Worm (Caenorhabditis elegans) whole organism, late embryonic: ENCODE measurements around the gene C14A6.7.
"Not testable (repeated sequence)": the region's sequence is repeated elsewhere in the genome, so short reads cannot be mapped to it uniquely, and the experiment has no call there.

Experiments
- C08G9.2 ChIP-seq: sonication (generic microtip); optimal IDR thresholded peaks from 2 replicates; lab custom pipeline; 2016; ENCODE audit warnings: mild to moderate bottlenecking, missing genetic modification characterization, moderate library complexity, missing compliant biosample characterization
- C38D4.7 ChIP-seq: fragments of 200-800 bp; sonication (Bioruptor generic); optimal IDR thresholded peaks from 2 replicates; lab custom pipeline; 2018; ENCODE audit warnings: mild to moderate bottlenecking, missing genetic modification characterization, moderate library complexity, missing compliant biosample characterization
- Y22D7AL.16 ChIP-seq: sonication (generic microtip); optimal IDR thresholded peaks from 2 replicates; lab custom pipeline; 2016; ENCODE audit warnings: missing genetic modification characterization, missing compliant biosample characterization
- ahr-1 ChIP-seq: sonication (generic microtip); optimal IDR thresholded peaks from 2 replicates; lab custom pipeline; 2016; ENCODE audit warnings: missing genetic modification characterization, missing compliant biosample characterization
- ama-1 ChIP-seq: fragments of 150-350 bp; optimal IDR thresholded peaks from 2 replicates; lab custom pipeline; 2014
- ceh-14 ChIP-seq: sonication (generic microtip); optimal IDR thresholded peaks from 2 replicates; lab custom pipeline; 2016; ENCODE audit warnings: missing genotype, missing genetic modification characterization, missing compliant biosample characterization
- ceh-2 ChIP-seq: sonication (generic microtip); optimal IDR thresholded peaks from 2 replicates; lab custom pipeline; 2016; ENCODE audit warnings: missing genotype, missing genetic modification characterization, missing compliant biosample characterization
- ceh-24 ChIP-seq: sonication (generic microtip); optimal IDR thresholded peaks from 2 replicates; lab custom pipeline; 2016; ENCODE audit warnings: mild to moderate bottlenecking, missing genetic modification characterization, missing compliant biosample characterization
- ceh-30 ChIP-seq: fragments of 150-350 bp; optimal IDR thresholded peaks from 2 replicates; lab custom pipeline; 2014; ENCODE audit warnings: missing biosample characterization, missing genetic modification characterization
- ceh-34 ChIP-seq: sonication (generic microtip); optimal IDR thresholded peaks from 2 replicates; lab custom pipeline; 2016; ENCODE audit warnings: mild to moderate bottlenecking, missing genetic modification characterization, missing compliant biosample characterization
- ceh-48 ChIP-seq: sonication (generic microtip); optimal IDR thresholded peaks from 2 replicates; lab custom pipeline; 2016; ENCODE audit warnings: missing genetic modification characterization, inconsistent platforms, missing compliant biosample characterization
- ceh-9 ChIP-seq: sonication (generic microtip); optimal IDR thresholded peaks from 2 replicates; lab custom pipeline; 2016; ENCODE audit warnings: mild to moderate bottlenecking, missing genetic modification characterization, inconsistent platforms, missing compliant biosample characterization
- che-1 ChIP-seq: sonication (generic microtip); optimal IDR thresholded peaks from 2 replicates; lab custom pipeline; 2016; ENCODE audit warnings: mild to moderate bottlenecking, missing genetic modification characterization, missing compliant biosample characterization
- dmd-4 ChIP-seq: sonication (generic microtip); optimal IDR thresholded peaks from 2 replicates; lab custom pipeline; 2016; ENCODE audit warnings: borderline replicate concordance, missing genetic modification characterization, missing compliant biosample characterization
- elt-4 ChIP-seq: sonication (generic microtip); optimal IDR thresholded peaks from 2 replicates; lab custom pipeline; 2016; ENCODE audit warnings: missing genetic modification characterization, missing compliant biosample characterization
- fkh-6 ChIP-seq: sonication (generic microtip); optimal IDR thresholded peaks from 2 replicates; lab custom pipeline; 2016; ENCODE audit warnings: missing genetic modification characterization, missing compliant biosample characterization
- gmeb-2 ChIP-seq: sonication (generic microtip); optimal IDR thresholded peaks from 2 replicates; lab custom pipeline; 2016; ENCODE audit warnings: missing genetic modification characterization, inconsistent platforms, missing compliant biosample characterization
- hlh-6 ChIP-seq: sonication (generic microtip); optimal IDR thresholded peaks from 2 replicates; lab custom pipeline; 2016; ENCODE audit warnings: missing genotype, missing genetic modification characterization, missing compliant biosample characterization
- lim-6 ChIP-seq: sonication (generic microtip); optimal IDR thresholded peaks from 2 replicates; lab custom pipeline; 2016; ENCODE audit warnings: missing genetic modification characterization, missing compliant biosample characterization
- lin-11 ChIP-seq: fragments of 200-800 bp; sonication (Bioruptor generic); optimal IDR thresholded peaks from 2 replicates; lab custom pipeline; 2018; ENCODE audit warnings: mild to moderate bottlenecking, missing genetic modification characterization, missing compliant biosample characterization
- mec-3 ChIP-seq: sonication (generic microtip); optimal IDR thresholded peaks from 2 replicates; lab custom pipeline; 2016; ENCODE audit warnings: borderline replicate concordance, missing genetic modification characterization, missing compliant biosample characterization
- nhr-232 ChIP-seq: sonication (generic microtip); optimal IDR thresholded peaks from 2 replicates; lab custom pipeline; 2016; ENCODE audit warnings: missing genetic modification characterization, missing compliant biosample characterization
- npax-4 ChIP-seq: sonication (generic microtip); optimal IDR thresholded peaks from 2 replicates; lab custom pipeline; 2016; ENCODE audit warnings: missing genetic modification characterization, missing compliant biosample characterization
- pat-9 ChIP-seq: fragments of 200-800 bp; sonication (Bioruptor generic); optimal IDR thresholded peaks from 2 replicates; lab custom pipeline; 2018; ENCODE audit warnings: mild to moderate bottlenecking, missing genetic modification characterization, moderate library complexity, missing compliant biosample characterization
- pha-2 ChIP-seq: sonication (generic microtip); optimal IDR thresholded peaks from 2 replicates; lab custom pipeline; 2017; ENCODE audit warnings: mild to moderate bottlenecking, missing genetic modification characterization, missing compliant biosample characterization
- pha-4 ChIP-seq: fragments of 150-350 bp; optimal IDR thresholded peaks from 2 replicates; lab custom pipeline; 2018; ENCODE audit warnings: missing biosample characterization, missing genetic modification reagents, missing genetic modification characterization
- ref-2 ChIP-seq: sonication (generic microtip); optimal IDR thresholded peaks from 2 replicates; lab custom pipeline; 2016; ENCODE audit warnings: missing genetic modification characterization, missing compliant biosample characterization
- sdc-2 ChIP-seq: sonication (generic microtip); optimal IDR thresholded peaks from 2 replicates; lab custom pipeline; 2016; ENCODE audit warnings: missing genotype, missing genetic modification characterization, missing compliant biosample characterization
- sox-2 ChIP-seq: fragments of 200-800 bp; sonication (Bioruptor generic); IDR thresholded peaks from 2 replicates; pipeline ENCODE4 v1.3.6; 2022; ENCODE audit warnings: missing genetic modification reagents, missing genetic modification characterization, missing compliant biosample characterization
- sox-4 ChIP-seq: sonication (generic microtip); optimal IDR thresholded peaks from 2 replicates; lab custom pipeline; 2017; ENCODE audit warnings: mild to moderate bottlenecking, missing genetic modification characterization, inconsistent platforms, missing compliant biosample characterization
- tbx-2 ChIP-seq: sonication (generic microtip); optimal IDR thresholded peaks from 2 replicates; lab custom pipeline; 2016; ENCODE audit warnings: missing genetic modification characterization, missing compliant biosample characterization
- tbx-7 ChIP-seq: sonication (generic microtip); optimal IDR thresholded peaks from 2 replicates; lab custom pipeline; 2016; ENCODE audit warnings: missing genotype, missing genetic modification characterization, missing compliant biosample characterization
- ttx-3 ChIP-seq: sonication (generic microtip); optimal IDR thresholded peaks from 2 replicates; lab custom pipeline; 2016; ENCODE audit warnings: missing genetic modification reagents, missing genetic modification characterization, missing compliant biosample characterization
- unc-3 ChIP-seq, 2 experiments: fragments of 200-800 bp in 1 of 2; sonication (Bioruptor generic) in 1 of 2; sonication (generic microtip) in 1 of 2; conservative IDR thresholded peaks in 1 of 2; optimal IDR thresholded peaks in 1 of 2; 2 replicates each; pipeline versions ENCODE4 v1.3.6 to Lab custom; 2016 to 2022; ENCODE audit warnings: missing compliant biosample characterization in 2 of 2, missing genetic modification characterization in 2 of 2, missing genetic modification reagents in 1 of 2
- unc-55 ChIP-seq: sonication (generic microtip); optimal IDR thresholded peaks from 2 replicates; lab custom pipeline; 2017; ENCODE audit warnings: missing biosample characterization, missing genetic modification reagents, missing genetic modification characterization
- zip-5 ChIP-seq: sonication (generic microtip); optimal IDR thresholded peaks from 2 replicates; lab custom pipeline; 2016; ENCODE audit warnings: missing genetic modification characterization, missing compliant biosample characterization
- ztf-16 ChIP-seq: sonication (generic microtip); optimal IDR thresholded peaks from 2 replicates; lab custom pipeline; 2017; ENCODE audit warnings: missing genetic modification characterization, missing compliant biosample characterization

Gene C14A6.7

DNA sequence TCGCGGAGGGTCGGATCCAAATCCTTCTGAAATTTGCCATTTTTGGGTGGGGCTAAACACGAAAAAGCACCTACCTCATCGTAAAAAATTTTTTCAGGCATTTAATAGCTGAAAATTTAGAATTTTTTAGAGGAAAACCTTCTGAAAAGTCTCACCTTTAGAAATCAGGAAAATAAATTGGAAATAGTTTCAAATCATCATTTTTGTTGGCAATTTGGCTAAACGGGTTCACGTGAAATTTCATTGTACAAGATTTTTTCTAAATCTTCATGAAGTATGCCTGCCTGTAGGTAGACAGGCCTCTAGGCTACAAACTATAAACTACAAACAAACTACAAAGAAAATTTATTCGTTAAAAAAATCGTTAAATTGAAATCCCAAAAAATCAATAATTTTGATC, at the start of gene C14A6.7:
C14A6.7 (minus strand) TSS at position 101 of the 400 bp plus-strand sequence.
- no peak for TF ChIP-seq Y22D7AL.16 (tag; lab: Kevin White, UChicago)
- no peak for TF ChIP-seq elt-4 (tag; lab: Kevin White, UChicago)
- no peak for TF ChIP-seq C08G9.2 (tag; lab: Kevin White, UChicago)
- no peak for TF ChIP-seq ceh-14 (tag; lab: Kevin White, UChicago)
- no peak for TF ChIP-seq pha-2 (tag; lab: Kevin White, UChicago)
- TF ChIP-seq npax-4 (tag; lab: Kevin White, UChicago): no peak
- TF ChIP-seq ceh-24 (tag; lab: Kevin White, UChicago): no peak
- no peak for TF ChIP-seq ceh-34 (tag; lab: Kevin White, UChicago)
- no peak for TF ChIP-seq ceh-48 (tag; lab: Kevin White, UChicago)
- no peak for TF ChIP-seq C38D4.7 (GFP tag; lab: Kevin White, UChicago)
- TF ChIP-seq fkh-6 (tag; lab: Kevin White, UChicago): no peak
- TF ChIP-seq pha-4 (tag; lab: Kevin White, UChicago): no peak
- TF ChIP-seq, all 69 proteins: peak for 0

DNA sequence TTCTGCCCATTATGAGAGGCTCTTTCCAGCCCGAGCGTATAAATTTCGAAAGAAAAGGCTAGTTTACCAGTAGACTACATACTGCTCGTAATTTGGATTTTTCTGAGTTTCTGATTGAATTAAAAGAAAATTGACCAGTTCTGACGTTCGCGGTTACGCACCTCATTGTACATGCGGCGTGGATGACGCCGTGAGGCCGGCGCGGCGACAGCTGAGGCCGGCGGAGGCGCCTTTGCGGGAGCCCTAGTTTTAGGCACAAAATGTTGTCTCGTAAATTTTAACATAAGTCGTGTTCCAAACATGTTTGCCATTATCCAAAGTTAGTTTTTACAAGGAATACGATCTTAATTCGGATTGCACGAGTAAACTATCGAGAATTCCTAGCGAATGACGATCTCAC, 48.6 kb upstream of the C14A6.7 start, which contains the start of gene F16H6.9:
F16H6.9 (plus strand) TSS at position 301 of the 400 bp plus-strand sequence.
- TF ChIP-seq zip-5, ceh-30, ahr-1 (tag; lab: Kevin White, UChicago): not testable (repeated sequence)

DNA sequence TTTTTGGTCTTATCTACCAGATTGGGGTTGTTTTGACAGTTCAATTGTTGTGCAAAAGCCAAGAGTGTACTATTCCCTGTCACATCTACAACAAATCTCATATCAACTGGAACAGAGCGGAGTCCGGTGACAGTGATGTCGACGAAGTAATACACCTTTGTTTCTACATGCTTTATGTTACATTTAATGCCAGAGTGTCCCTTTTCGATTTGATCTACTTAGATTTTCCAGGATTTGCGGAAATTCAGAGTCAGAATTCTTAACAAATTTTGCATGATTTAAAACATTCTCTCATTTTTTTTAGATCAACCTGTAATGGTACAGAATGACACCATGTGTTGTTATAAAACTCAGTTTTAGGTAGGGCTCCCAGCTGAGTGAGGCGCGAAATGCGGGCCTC, 48.0 kb upstream of the C14A6.7 start, which contains the start of gene F16H6.8:
F16H6.8 (minus strand) TSS at position 101 of the 400 bp plus-strand sequence.
- TF ChIP-seq hlh-6; ttx-3 (tag; lab: Kevin White, UChicago); sdc-2 (tag; lab: Kevin White, UChicago): not testable (repeated sequence)

DNA sequence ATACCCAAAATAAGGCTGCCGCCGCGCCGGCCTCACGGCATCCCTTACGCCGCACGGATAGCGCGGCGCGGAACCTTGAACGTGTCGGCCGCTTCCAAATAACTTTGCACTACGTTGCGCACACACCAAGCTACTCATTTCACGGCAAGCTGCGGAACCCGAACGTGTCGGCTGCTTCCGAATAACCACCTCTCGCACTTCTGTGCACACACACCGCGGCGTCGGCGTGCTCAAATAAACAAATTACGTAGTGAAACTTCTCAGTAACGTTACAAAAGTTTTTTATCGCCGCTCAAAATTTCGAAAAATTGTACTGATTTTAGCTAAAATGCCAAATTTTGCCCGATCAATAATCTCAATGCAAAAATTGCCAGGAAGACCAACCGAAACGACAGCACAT, 44.7 kb upstream of the C14A6.7 start:
- TF ChIP-seq ztf-16 (tag; lab: Kevin White, UChicago) (no peak), unc-3 (GFP tag; conservative IDR thresholded peaks at IDR 0.05; lab: Robert Waterston, UW) (no peak), unc-3 (tag; optimal IDR thresholded peaks at IDR 0.05; lab: Kevin White, UChicago) (no peak), Y22D7AL.16 (tag; lab: Kevin White, UChicago) (no peak), ceh-2 (no peak), ref-2 (tag; lab: Kevin White, UChicago) (no peak)

- no peak for TF ChIP-seq tbx-7 (tag; lab: Kevin White, UChicago)
- TF ChIP-seq elt-4 (tag; lab: Kevin White, UChicago): no peak
- TF ChIP-seq nhr-232 (tag; lab: Kevin White, UChicago): no peak
Observed at ce11 chrV:18209071-18209470, 40.9 kb upstream of the C14A6.7 start, which contains the start of gene F16H6.7. Gene F16H6.7 (minus strand): TSS chrV:18209171.

DNA sequence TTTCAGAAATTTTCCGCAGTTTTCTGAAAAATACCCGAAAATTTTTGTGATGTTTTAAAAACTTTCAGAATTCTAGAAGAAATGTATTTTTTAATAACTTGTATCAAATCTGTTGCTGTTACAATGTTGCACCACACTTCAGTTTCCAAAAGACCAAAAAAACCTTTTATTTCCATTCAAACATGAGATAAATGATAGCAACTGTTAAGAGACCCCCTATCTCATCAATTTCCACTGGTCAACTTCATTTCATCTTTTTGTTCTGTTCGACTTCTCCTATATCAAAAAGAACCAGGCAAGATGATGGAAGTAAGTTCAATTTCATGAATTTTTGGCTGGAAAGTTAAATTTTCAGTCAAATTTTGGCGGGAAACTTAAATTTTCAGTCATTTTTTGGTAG, 30.3 kb upstream of the C14A6.7 start, which contains the start of gene F16H6.4:
F16H6.4 (plus strand) TSS at position 301 of the 400 bp plus-strand sequence.
- TF ChIP-seq che-1 (tag; lab: Kevin White, UChicago): no peak
- TF ChIP-seq ama-1 (lab: Kevin White, UChicago): no peak
- no peak for TF ChIP-seq ceh-48 (tag; lab: Kevin White, UChicago)
- no peak for TF ChIP-seq mec-3
- no peak for TF ChIP-seq zip-5 (tag; lab: Kevin White, UChicago)
- TF ChIP-seq pat-9 (tag; lab: Kevin White, UChicago): no peak
- TF ChIP-seq sox-4 (tag; lab: Kevin White, UChicago): no peak
- TF ChIP-seq lim-6 (tag; lab: Kevin White, UChicago): no peak
- no peak for TF ChIP-seq ceh-34 (tag; lab: Kevin White, UChicago)
- TF ChIP-seq lin-11 (tag; lab: Kevin White, UChicago): no peak
- TF ChIP-seq dmd-4 (tag; lab: Kevin White, UChicago): no peak
- no peak for TF ChIP-seq unc-55
- TF ChIP-seq unc-3 (GFP tag; conservative IDR thresholded peaks at IDR 0.05; lab: Robert Waterston, UW): no peak
- no peak for TF ChIP-seq unc-3 (tag; optimal IDR thresholded peaks at IDR 0.05; lab: Kevin White, UChicago)
- no peak for TF ChIP-seq ceh-14 (tag; lab: Kevin White, UChicago)
- TF ChIP-seq ceh-30 (tag; lab: Kevin White, UChicago): no peak
- TF ChIP-seq tbx-2 (tag; lab: Kevin White, UChicago): no peak
- TF ChIP-seq sox-2 (GFP tag; lab: Robert Waterston, UW): no peak
- TF ChIP-seq gmeb-2 (tag; lab: Kevin White, UChicago): no peak
- TF ChIP-seq ceh-9 (tag; lab: Kevin White, UChicago): no peak
